Fruit fly (Drosophila melanogaster): ENCODE results near the gene CG14324.
A peak's percentile ranks its signal among the peaks of the same experiment; 100 is the strongest.

Gene CG14324

dm6 chr3R:17605872-17606271 lies 12.7 kb downstream of the CG14324 start, which contains the start of gene sll (continued):
- TF ChIP-seq toy (GFP tag; IDR thresholded peaks at IDR 0.05) (no peak), CG7963 (GFP tag; IDR thresholded peaks at IDR 0.05; ENCODE audit: partially characterized antibody) (no peak), CG11456 (GFP tag; IDR thresholded peaks at IDR 0.05) (no peak), twi (tag; optimal IDR thresholded peaks at IDR 0.05) (no peak), CG9215 (GFP tag; IDR thresholded peaks at IDR 0.05) (no peak), sima (GFP tag; optimal IDR thresholded peaks at IDR 0.05) (no peak), row (GFP tag; IDR thresholded peaks at IDR 0.05) (no peak; the same call in 2 of the 3 replicates), mam (GFP tag; optimal IDR thresholded peaks at IDR 0.05) (no peak), maf-S (GFP tag; optimal IDR thresholded peaks at IDR 0.05) (no peak), E2f2 (GFP tag; IDR thresholded peaks at IDR 0.05) (peak; percentile 29; the same call in 1 of the 2 replicates), CG12659 (GFP tag; optimal IDR thresholded peaks at IDR 0.05) (no peak), oc (tag; optimal IDR thresholded peaks at IDR 0.05) (peak; percentile 59), Usf (GFP tag; optimal IDR thresholded peaks at IDR 0.05) (no peak), Elba2 (GFP tag; optimal IDR thresholded peaks at IDR 0.05) (peak; percentile 25), CG13296 (GFP tag; optimal IDR thresholded peaks at IDR 0.05) (no peak), CG43689 (GFP tag; IDR thresholded peaks at IDR 0.05) (no peak), eyg (GFP tag; optimal IDR thresholded peaks at IDR 0.05) (no peak), Ravus (GFP tag; IDR thresholded peaks at IDR 0.05) (no peak), Ets97D (GFP tag; optimal IDR thresholded peaks at IDR 0.05) (peak; percentile 0), Dref (GFP tag; IDR thresholded peaks at IDR 0.05) (peak; percentile 37), CG1792 (GFP tag; optimal IDR thresholded peaks at IDR 0.05) (no peak), Nf-YA (GFP tag; IDR thresholded peaks at IDR 0.05) (no peak), Rx (GFP tag; IDR thresholded peaks at IDR 0.05) (no peak), sens-2 (GFP tag; IDR thresholded peaks at IDR 0.05) (no peak), stc (GFP tag; IDR thresholded peaks at IDR 0.05) (no peak), tap (tag; optimal IDR thresholded peaks at IDR 0.05) (no peak), tll (GFP tag; optimal IDR thresholded peaks at IDR 0.05) (no peak), slbo (GFP tag; IDR thresholded peaks at IDR 0.05) (no peak), CG4707 (GFP tag; optimal IDR thresholded peaks at IDR 0.05) (no peak), wor (GFP tag; IDR thresholded peaks at IDR 0.05) (no peak), sr (GFP tag; IDR thresholded peaks at IDR 0.05) (no peak), CG5180 (GFP tag; optimal IDR thresholded peaks at IDR 0.05) (no peak), Sry-δ (GFP tag; optimal IDR thresholded peaks at IDR 0.05) (peak; percentile 40), Adf1 (GFP tag; IDR thresholded peaks at IDR 0.05) (no peak), Hr39 (optimal IDR thresholded peaks at IDR 0.05) (no peak), CG3407 (GFP tag; optimal IDR thresholded peaks at IDR 0.05) (no peak), pum (GFP tag; optimal IDR thresholded peaks at IDR 0.05) (no peak), CG18619 (GFP tag; optimal IDR thresholded peaks at IDR 0.05) (no peak), CG2875 (GFP tag; optimal IDR thresholded peaks at IDR 0.05) (no peak), nom (GFP tag; optimal IDR thresholded peaks at IDR 0.05) (no peak), her (GFP tag; optimal IDR thresholded peaks at IDR 0.05) (no peak), MBD-R2 (GFP tag; IDR thresholded peaks at IDR 0.05) (peak; percentile 59), h (optimal IDR thresholded peaks at IDR 0.05) (no peak), CG6272 (GFP tag; IDR thresholded peaks at IDR 0.05) (no peak), H15 (GFP tag; IDR thresholded peaks at IDR 0.05) (no peak), tup (GFP tag; optimal IDR thresholded peaks at IDR 0.05) (no peak), Dp (GFP tag; optimal IDR thresholded peaks at IDR 0.05) (peak; percentile 26), CG9437 (GFP tag; optimal IDR thresholded peaks at IDR 0.05) (peak; percentile 51), D19A (tag; optimal IDR thresholded peaks at IDR 0.05) (no peak), Kr (GFP tag; optimal IDR thresholded peaks at IDR 0.05) (no peak), Sry-β (GFP tag; optimal IDR thresholded peaks at IDR 0.05) (no peak), sc (optimal IDR thresholded peaks at IDR 0.05) (no peak), sc (GFP tag; optimal IDR thresholded peaks at IDR 0.05) (no peak), CG11560 (tag; IDR thresholded peaks at IDR 0.05) (no peak)

Measured in whole organism, embryonic.